Fruit fly (Drosophila melanogaster) S2 (cell line): ENCODE data around the gene Ntl.

Experiments used
- CG8478 ChIP-seq: fragments of >200 bp; optimal IDR thresholded peaks from 2 replicates; lab custom pipeline; 2018
- CTCF ChIP-seq, 2 experiments: fragments of >200 bp; optimal IDR thresholded peaks; 2 replicates each; lab custom pipeline; 2018

dm6 chr2L:7753086-7753485 is 42.4 kb downstream of the Ntl start, which contains the start of gene CG7203:
- TF ChIP-seq CG8478 (lab: Kevin White, UChicago) (no peak), CTCF (optimal IDR thresholded peaks at IDR 0.05; lab: Kevin White, UChicago) (no peak)
